ENCODE assay signal across 5 fruit fly cellular contexts in the genomic region with DNA sequence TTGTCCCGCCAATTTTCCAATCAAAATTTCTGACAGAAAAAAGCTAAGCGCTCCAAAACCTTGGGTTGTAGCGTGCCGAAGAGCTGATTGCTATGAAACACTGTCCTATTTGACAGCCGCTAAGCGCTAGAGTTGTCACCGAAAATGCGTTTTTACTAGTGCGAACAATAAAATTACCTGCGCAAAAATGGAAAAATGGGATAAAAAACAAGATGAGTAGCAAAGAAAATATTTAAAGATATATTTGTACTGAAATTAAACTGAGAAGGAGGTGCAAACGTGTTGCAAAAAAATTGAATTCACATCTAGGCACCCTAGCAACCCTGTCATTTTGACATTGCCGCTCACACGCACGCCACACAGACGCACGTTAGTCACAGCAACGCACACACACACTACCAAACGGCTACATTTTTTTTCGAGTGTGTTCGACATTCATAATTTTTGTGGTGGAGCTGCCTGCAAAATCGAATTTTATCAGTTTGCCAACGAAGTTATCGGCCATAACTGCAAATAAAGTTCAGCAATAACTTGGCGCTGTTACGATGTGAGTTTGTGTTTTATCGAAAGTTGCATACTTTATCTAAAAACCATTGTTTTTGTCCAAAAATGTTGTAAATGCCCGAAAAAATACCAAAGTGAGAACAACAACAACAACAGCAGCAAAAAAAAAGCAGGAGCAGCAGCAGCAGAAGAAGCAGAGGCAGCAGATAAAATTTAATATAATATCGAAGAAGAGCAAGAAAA.
TF ChIP-seq lines count a peak whose summit lies in the region.

Gene ben, plus strand, starts transcription at position 369 of the 747 bp plus-strand sequence.

TF ChIP-seq in whole organism, adult, 20 proteins besides CTCF, POLR2A, EP300 and RAD21 (continued from another document):
- TF ChIP-seq bab1 (GFP tag; optimal IDR thresholded peaks at IDR 0.05; lab: Kevin White, UChicago): peak; percentile 80
- peak; percentile 90 for TF ChIP-seq Hr96 (GFP tag; optimal IDR thresholded peaks at IDR 0.05; lab: Kevin White, UChicago)
- peak; percentile 67 for TF ChIP-seq Clk (GFP tag; optimal IDR thresholded peaks at IDR 0.05; lab: Kevin White, UChicago)
- TF ChIP-seq tj (GFP tag; optimal IDR thresholded peaks at IDR 0.05; lab: Kevin White, UChicago): peak; percentile 36
- TF ChIP-seq CG7101 (tag; optimal IDR thresholded peaks at IDR 0.05; lab: Kevin White, UChicago): peak; percentile 84
TF ChIP-seq in whole organism, adult: peak in this region for 19.

TF ChIP-seq in whole organism, embryonic, 481 proteins besides CTCF, POLR2A, EP300 and RAD21 (continued from another document and continues in another):
- TF ChIP-seq Dfd (GFP tag; optimal IDR thresholded peaks at IDR 0.05; lab: Kevin White, UChicago) (no peak), NFAT (GFP tag; IDR thresholded peaks at IDR 0.05; lab: Robert Waterston, UW) (peak; percentile 57), CG10462 (GFP tag; optimal IDR thresholded peaks at IDR 0.05; lab: Kevin White, UChicago) (peak; percentile 52), CG12659 (GFP tag; optimal IDR thresholded peaks at IDR 0.05; lab: Kevin White, UChicago) (peak; percentile 87), ash1 (GFP tag; optimal IDR thresholded peaks at IDR 0.05; lab: Kevin White, UChicago) (no peak), phol (tag; optimal IDR thresholded peaks at IDR 0.05; lab: Kevin White, UChicago) (peak; percentile 88), fd3F (GFP tag; optimal IDR thresholded peaks at IDR 0.05; lab: Kevin White, UChicago) (peak; percentile 76), CG15601 (tag; optimal IDR thresholded peaks at IDR 0.05; lab: Kevin White, UChicago) (peak; percentile 75), Nf-YA (GFP tag; IDR thresholded peaks at IDR 0.05; lab: Robert Waterston, UW) (0 out of 2 replicates have a peak, but pooled peaks have one; percentile 45), CG12769 (tag; optimal IDR thresholded peaks at IDR 0.05; lab: Kevin White, UChicago) (peak; percentile 70), CG14014 (GFP tag; IDR thresholded peaks at IDR 0.05; lab: Robert Waterston, UW) (peak; percentile 85), sens (GFP tag; lab: Kevin White, UChicago) (peak; percentile 98), CG12391 (tag; optimal IDR thresholded peaks at IDR 0.05; lab: Kevin White, UChicago) (peak; percentile 85), bowl (GFP tag; IDR thresholded peaks at IDR 0.05; lab: Robert Waterston, UW) (no peak), wek (GFP tag; optimal IDR thresholded peaks at IDR 0.05; lab: Kevin White, UChicago) (no peak), Gsc (GFP tag; IDR thresholded peaks at IDR 0.05; lab: Robert Waterston, UW) (no peak), kah (GFP tag; optimal IDR thresholded peaks at IDR 0.05; lab: Kevin White, UChicago) (no peak), Hmr (GFP tag; optimal IDR thresholded peaks at IDR 0.05; lab: Kevin White, UChicago) (peak; percentile 78), gsb-n (tag; optimal IDR thresholded peaks at IDR 0.05; lab: Kevin White, UChicago) (peak; percentile 68), otp (GFP tag; IDR thresholded peaks at IDR 0.05; lab: Robert Waterston, UW) (peak; percentile 57; the same call in 1 of the 3 replicates), inv (GFP tag; IDR thresholded peaks at IDR 0.05; lab: Robert Waterston, UW; ENCODE audit: partially characterized antibody) (no peak), CG6689 (GFP tag; IDR thresholded peaks at IDR 0.05; lab: Robert Waterston, UW) (peak; percentile 86), lilli (GFP tag; optimal IDR thresholded peaks at IDR 0.05; lab: Kevin White, UChicago) (peak; percentile 87), tio (GFP tag; optimal IDR thresholded peaks at IDR 0.05; lab: Kevin White, UChicago) (peak; percentile 69), seq (GFP tag; IDR thresholded peaks at IDR 0.05; lab: Robert Waterston, UW) (no peak; the same call in 1 of the 2 replicates), slbo (GFP tag; IDR thresholded peaks at IDR 0.05; lab: Robert Waterston, UW) (peak; percentile 92), ATbp (GFP tag; optimal IDR thresholded peaks at IDR 0.05; lab: Kevin White, UChicago) (peak; percentile 57), NfI (GFP tag; optimal IDR thresholded peaks at IDR 0.05; lab: Kevin White, UChicago) (peak; percentile 78), Mad (GFP tag; optimal IDR thresholded peaks at IDR 0.05; lab: Kevin White, UChicago) (peak; percentile 85)

TF ChIP-seq in whole organism, prepupa, 60 proteins besides CTCF, POLR2A, EP300 and RAD21 (continued from another document and continues in another):
- TF ChIP-seq Smox (GFP tag; optimal IDR thresholded peaks at IDR 0.05; lab: Kevin White, UChicago) (peak; percentile 73), CG3032 (tag; optimal IDR thresholded peaks at IDR 0.05; lab: Kevin White, UChicago) (peak; percentile 86), Eip93F (GFP tag; optimal IDR thresholded peaks at IDR 0.05; lab: Kevin White, UChicago) (no peak), salr (GFP tag; optimal IDR thresholded peaks at IDR 0.05; lab: Kevin White, UChicago) (peak; percentile 61 to 64), fkh (GFP tag; optimal IDR thresholded peaks at IDR 0.05; lab: Kevin White, UChicago) (peak; percentile 41), spab (GFP tag; optimal IDR thresholded peaks at IDR 0.05; lab: Kevin White, UChicago) (peak; percentile 60), CG8119 (GFP tag; IDR thresholded peaks at IDR 0.05; lab: Robert Waterston, UW) (peak; percentile 71), CG32006 (GFP tag; optimal IDR thresholded peaks at IDR 0.05; lab: Kevin White, UChicago) (peak; percentile 86), Met (GFP tag; optimal IDR thresholded peaks at IDR 0.05; lab: Kevin White, UChicago) (peak; percentile 84), CG1621 (tag; optimal IDR thresholded peaks at IDR 0.05; lab: Kevin White, UChicago) (peak; percentile 65), CG9139 (GFP tag; optimal IDR thresholded peaks at IDR 0.05; lab: Kevin White, UChicago) (peak; percentile 40), pdm3 (GFP tag; optimal IDR thresholded peaks at IDR 0.05; lab: Kevin White, UChicago) (peak; percentile 87), fd85E (GFP tag; optimal IDR thresholded peaks at IDR 0.05; lab: Kevin White, UChicago) (no peak), Ets96B (tag; optimal IDR thresholded peaks at IDR 0.05; lab: Kevin White, UChicago) (peak; percentile 65), CG3919 (GFP tag; optimal IDR thresholded peaks at IDR 0.05; lab: Kevin White, UChicago) (peak; percentile 70), cyc (GFP tag; optimal IDR thresholded peaks at IDR 0.05; lab: Kevin White, UChicago) (peak; percentile 83), CG11762 (GFP tag; optimal IDR thresholded peaks at IDR 0.05; lab: Kevin White, UChicago; ENCODE audit: insufficient read depth) (peak; percentile 66), CG10669 (GFP tag; optimal IDR thresholded peaks at IDR 0.05; lab: Kevin White, UChicago) (peak; percentile 78), Eip75B (GFP tag; optimal IDR thresholded peaks at IDR 0.05; lab: Kevin White, UChicago) (peak; percentile 74), CG15336 (GFP tag; IDR thresholded peaks at IDR 0.05; lab: Robert Waterston, UW) (peak; percentile 51; the same call in 1 of the 2 replicates), lz (GFP tag; optimal IDR thresholded peaks at IDR 0.05; lab: Kevin White, UChicago) (peak; percentile 88), Lpt (GFP tag; optimal IDR thresholded peaks at IDR 0.05; lab: Kevin White, UChicago) (peak; percentile 43), CG6163 (GFP tag; IDR thresholded peaks at IDR 0.05; lab: Robert Waterston, UW) (peak; percentile 87), CG6808 (GFP tag; optimal IDR thresholded peaks at IDR 0.05; lab: Kevin White, UChicago) (peak; percentile 72), eg (GFP tag; IDR thresholded peaks at IDR 0.05; lab: Robert Waterston, UW) (peak; percentile 80), achi (GFP tag; optimal IDR thresholded peaks at IDR 0.05; lab: Kevin White, UChicago) (peak; percentile 100), topi (GFP tag; optimal IDR thresholded peaks at IDR 0.05; lab: Kevin White, UChicago) (peak; percentile 82), OdsH (GFP tag; optimal IDR thresholded peaks at IDR 0.05; lab: Kevin White, UChicago) (peak; percentile 80), CG10631 (GFP tag; optimal IDR thresholded peaks at IDR 0.05; lab: Kevin White, UChicago) (peak; percentile 82), esn (GFP tag; optimal IDR thresholded peaks at IDR 0.05; lab: Kevin White, UChicago) (peak; percentile 84)

TF ChIP-seq in whole organism, pupa, 21 proteins besides CTCF, POLR2A, EP300 and RAD21 (continued from another document):
- TF ChIP-seq CG8301 (tag; optimal IDR thresholded peaks at IDR 0.05; lab: Kevin White, UChicago): peak; percentile 66
- TF ChIP-seq Pif1B (GFP tag; optimal IDR thresholded peaks at IDR 0.05; lab: Kevin White, UChicago): peak; percentile 61
- TF ChIP-seq CG12605 (GFP tag; IDR thresholded peaks at IDR 0.05; lab: Robert Waterston, UW): peak; percentile 50; the same call in 1 of the 2 replicates

TF ChIP-seq in whole organism, wandering third instar larva, 38 proteins besides CTCF, POLR2A, EP300 and RAD21 (continued from another document):
- TF ChIP-seq h (GFP tag; optimal IDR thresholded peaks at IDR 0.05; lab: Kevin White, UChicago) (peak; percentile 79), Hnf4 (GFP tag; optimal IDR thresholded peaks at IDR 0.05; lab: Kevin White, UChicago) (peak; percentile 61), ey (GFP tag; optimal IDR thresholded peaks at IDR 0.05; lab: Kevin White, UChicago) (peak; percentile 79), HLH106 (tag; optimal IDR thresholded peaks at IDR 0.05; lab: Kevin White, UChicago) (peak; percentile 90), rgr (GFP tag; optimal IDR thresholded peaks at IDR 0.05; lab: Kevin White, UChicago) (peak; percentile 77), woc (GFP tag; optimal IDR thresholded peaks at IDR 0.05; lab: Kevin White, UChicago) (peak; percentile 88), CG32264 (GFP tag; optimal IDR thresholded peaks at IDR 0.05; lab: Kevin White, UChicago) (peak; percentile 42), CrebA (GFP tag; optimal IDR thresholded peaks at IDR 0.05; lab: Kevin White, UChicago; ENCODE audit: borderline replicate concordance) (no peak), tai (GFP tag; optimal IDR thresholded peaks at IDR 0.05; lab: Kevin White, UChicago) (no peak), fru (GFP tag; optimal IDR thresholded peaks at IDR 0.05; lab: Kevin White, UChicago) (peak; percentile 80), psq (GFP tag; optimal IDR thresholded peaks at IDR 0.05; lab: Kevin White, UChicago) (peak; percentile 64)
